Worm (Caenorhabditis elegans) whole organism, young adult: Measurements from ENCODE around the gene bgal-2.

ENCODE experiments used
- B0336.3 ChIP-seq: fragments of 200-800 bp; sonication (Bioruptor generic); IDR thresholded peaks from 2 replicates; pipeline ENCODE4 v1.3.6; 2022; ENCODE audit warnings: missing genetic modification characterization, missing compliant biosample characterization
- C06A6.2 ChIP-seq: fragments of 200-800 bp; sonication (Bioruptor generic); conservative IDR thresholded peaks from 2 replicates; pipeline ENCODE4 v1.3.6; 2022; ENCODE audit warnings: missing genetic modification characterization, missing compliant biosample characterization
- D2030.7 ChIP-seq: fragments of 200-800 bp; sonication (Bioruptor generic); IDR thresholded peaks from 2 replicates; pipeline ENCODE4 v1.3.6; 2022; ENCODE audit warnings: missing genetic modification reagents, missing genetic modification characterization, missing compliant biosample characterization
- F23B12.7 ChIP-seq: sonication (generic microtip); optimal IDR thresholded peaks from 2 replicates; lab custom pipeline; 2017; ENCODE audit warnings: missing genetic modification characterization, mild to moderate bottlenecking, missing compliant biosample characterization, antibody characterized with exemption, moderate library complexity; ENCODE audit not compliant: insufficient read depth
- F33H1.4 ChIP-seq: fragments of 200-800 bp; sonication (Bioruptor generic); IDR thresholded peaks from 2 replicates; pipeline ENCODE4 v1.3.6; 2022; ENCODE audit warnings: missing genetic modification reagents, missing genetic modification characterization, missing compliant biosample characterization
- F37B4.10 ChIP-seq: fragments of 200-800 bp; sonication (Bioruptor generic); IDR thresholded peaks from 2 replicates; pipeline ENCODE4 v1.3.6; 2022; ENCODE audit warnings: missing genetic modification characterization, missing compliant biosample characterization
- F39B2.1 ChIP-seq: fragments of 200-800 bp; sonication (Bioruptor generic); IDR thresholded peaks from 2 replicates; pipeline ENCODE4 v1.3.6; 2022; ENCODE audit warnings: missing genetic modification reagents, missing genetic modification characterization, missing compliant biosample characterization
- F49E8.2 ChIP-seq: sonication (generic microtip); optimal IDR thresholded peaks from 3 replicates; lab custom pipeline; 2017; ENCODE audit warnings: missing genetic modification characterization, mild to moderate bottlenecking, missing compliant biosample characterization, antibody characterized with exemption, moderate library complexity; ENCODE audit not compliant: insufficient read depth
- F55B11.4 ChIP-seq: sonication (generic microtip); optimal IDR thresholded peaks from 2 replicates; lab custom pipeline; 2016; ENCODE audit warnings: missing compliant biosample characterization, missing genetic modification characterization, borderline replicate concordance; ENCODE audit not compliant: insufficient read depth
- T26A5.8 ChIP-seq: sonication (generic microtip); optimal IDR thresholded peaks from 2 replicates; lab custom pipeline; 2016; ENCODE audit warnings: missing genetic modification characterization, missing compliant biosample characterization
- Y67H2A.10 ChIP-seq: fragments of 200-800 bp; sonication (Bioruptor generic); conservative IDR thresholded peaks from 2 replicates; pipeline ENCODE4 v1.3.6; 2022; ENCODE audit warnings: missing genetic modification reagents, missing genetic modification characterization, missing compliant biosample characterization
- Y95B8A.8 ChIP-seq: fragments of 200-800 bp; sonication (Bioruptor generic); IDR thresholded peaks from 2 replicates; pipeline ENCODE4 v1.3.6; 2022; ENCODE audit warnings: missing genetic modification reagents, missing genetic modification characterization, missing compliant biosample characterization
- atf-7 ChIP-seq: sonication (generic microtip); optimal IDR thresholded peaks from 2 replicates; lab custom pipeline; 2017; ENCODE audit warnings: mild to moderate bottlenecking, missing genetic modification characterization, missing compliant biosample characterization
- attf-5 ChIP-seq: fragments of 200-800 bp; sonication (Bioruptor generic); optimal IDR thresholded peaks from 2 replicates; lab custom pipeline; 2018; ENCODE audit warnings: mild to moderate bottlenecking, missing genetic modification characterization, missing compliant biosample characterization
- attf-6 ChIP-seq: fragments of 200-800 bp; sonication (Bioruptor generic); IDR thresholded peaks from 2 replicates; pipeline ENCODE4 v1.3.6; 2022; ENCODE audit warnings: missing genetic modification reagents, missing genetic modification characterization, missing compliant biosample characterization
- cebp-2 ChIP-seq: fragments of 200-800 bp; sonication (Bioruptor generic); IDR thresholded peaks from 2 replicates; pipeline ENCODE4 v1.3.6; 2022; ENCODE audit warnings: missing genetic modification characterization, missing compliant biosample characterization
- ceh-40 ChIP-seq: fragments of 200-800 bp; sonication (Bioruptor generic); IDR thresholded peaks from 2 replicates; pipeline ENCODE4 v1.3.6; 2022; ENCODE audit warnings: missing genetic modification characterization, missing compliant biosample characterization
- dpl-1 ChIP-seq: fragments of 150-350 bp; optimal IDR thresholded peaks from 2 replicates; lab custom pipeline; 2014; ENCODE audit warnings: missing biosample characterization, missing genetic modification reagents, missing genetic modification characterization
- efl-1 ChIP-seq: fragments of 150-350 bp; optimal IDR thresholded peaks from 2 replicates; lab custom pipeline; 2014; ENCODE audit warnings: missing biosample characterization, missing genetic modification reagents, missing genetic modification characterization
- egl-44 ChIP-seq: fragments of 200-800 bp; sonication (Bioruptor generic); IDR thresholded peaks from 2 replicates; pipeline ENCODE4 v1.3.6; 2022; ENCODE audit warnings: missing genetic modification reagents, missing genetic modification characterization, missing compliant biosample characterization
- ets-4 ChIP-seq: fragments of 200-800 bp; sonication (Bioruptor generic); optimal IDR thresholded peaks from 2 replicates; lab custom pipeline; 2018; ENCODE audit warnings: mild to moderate bottlenecking, missing genetic modification characterization, missing compliant biosample characterization
- fkh-3 ChIP-seq: sonication (generic microtip); optimal IDR thresholded peaks from 2 replicates; lab custom pipeline; 2016; ENCODE audit warnings: mild to moderate bottlenecking, missing genetic modification characterization, missing compliant biosample characterization
- him-1 ChIP-seq: sonication (generic microtip); optimal IDR thresholded peaks from 2 replicates; lab custom pipeline; 2016; ENCODE audit warnings: missing genotype, missing genetic modification reagents, missing genetic modification characterization, missing compliant biosample characterization
- hlh-12 ChIP-seq: sonication (generic microtip); optimal IDR thresholded peaks from 2 replicates; lab custom pipeline; 2016; ENCODE audit warnings: missing genetic modification characterization, missing compliant biosample characterization
- hmg-20 ChIP-seq: fragments of 200-800 bp; sonication (Bioruptor generic); IDR thresholded peaks from 2 replicates; pipeline ENCODE4 v1.3.6; 2022; ENCODE audit warnings: missing genetic modification reagents, missing genetic modification characterization, missing compliant biosample characterization
- hrde-1 ChIP-seq: sonication (generic microtip); optimal IDR thresholded peaks from 2 replicates; lab custom pipeline; 2016; ENCODE audit warnings: missing genetic modification characterization, mild to moderate bottlenecking, missing compliant biosample characterization, moderate library complexity, missing genotype, missing genetic modification reagents, borderline replicate concordance
- lag-1 ChIP-seq: fragments of 200-800 bp; sonication (Bioruptor generic); IDR thresholded peaks from 2 replicates; pipeline ENCODE4 v1.3.6; 2022; ENCODE audit warnings: missing genetic modification reagents, missing genetic modification characterization, missing compliant biosample characterization
- let-607 ChIP-seq, 2 experiments: fragments of 200-800 bp in 1 of 2; sonication (Bioruptor generic) in 1 of 2; sonication (generic microtip) in 1 of 2; optimal IDR thresholded peaks; 2 replicates each; lab custom pipeline; 2016 to 2018; ENCODE audit warnings: mild to moderate bottlenecking in 2 of 2, missing compliant biosample characterization in 2 of 2, missing genetic modification characterization in 2 of 2, moderate library complexity in 2 of 2, missing genotype in 1 of 2
- lin-35 ChIP-seq, 3 experiments: fragments of 150-350 bp in 2 of 3; sonication (generic microtip) in 1 of 3; optimal IDR thresholded peaks; 2 replicates each; lab custom pipeline; 2014 to 2018; ENCODE audit warnings: missing biosample characterization in 3 of 3, missing genetic modification characterization in 3 of 3, missing genetic modification reagents in 3 of 3
- lin-40 ChIP-seq: sonication (generic microtip); optimal IDR thresholded peaks from 2 replicates; lab custom pipeline; 2016; ENCODE audit warnings: missing genetic modification characterization, mild to moderate bottlenecking, missing compliant biosample characterization, missing genotype, missing genetic modification reagents
- lin-54 ChIP-seq: fragments of 200-800 bp; sonication (Bioruptor generic); optimal IDR thresholded peaks from 2 replicates; lab custom pipeline; 2018; ENCODE audit warnings: mild to moderate bottlenecking, missing genetic modification characterization, missing compliant biosample characterization
- nfya-1 ChIP-seq: sonication (generic microtip); optimal IDR thresholded peaks from 2 replicates; lab custom pipeline; 2017; ENCODE audit warnings: antibody characterized with exemption, missing compliant biosample characterization, missing genetic modification characterization, borderline replicate concordance; ENCODE audit not compliant: insufficient read depth
- nhr-80 ChIP-seq: sonication (generic microtip); optimal IDR thresholded peaks from 2 replicates; lab custom pipeline; 2016; ENCODE audit warnings: missing genetic modification characterization, missing compliant biosample characterization
- pbrm-1 ChIP-seq: fragments of 200-800 bp; sonication (Bioruptor generic); IDR thresholded peaks from 2 replicates; pipeline ENCODE4 v1.3.6; 2022; ENCODE audit warnings: missing genetic modification reagents, missing genetic modification characterization, missing compliant biosample characterization
- pha-4 ChIP-seq: fragments of 150-350 bp; sonication (generic microtip); optimal IDR thresholded peaks from 2 replicates; lab custom pipeline; 2014; ENCODE audit warnings: missing biosample characterization, missing genetic modification reagents, missing genetic modification characterization
- sdz-38 ChIP-seq: sonication (generic microtip); optimal IDR thresholded peaks from 2 replicates; lab custom pipeline; 2016; ENCODE audit warnings: missing genotype, missing genetic modification characterization, missing compliant biosample characterization
- sea-2 ChIP-seq: fragments of 200-800 bp; sonication (Bioruptor generic); IDR thresholded peaks from 2 replicates; pipeline ENCODE4 v1.3.6; 2022; ENCODE audit warnings: missing genetic modification characterization, missing compliant biosample characterization
- snpc-4 ChIP-seq, 5 experiments: fragments of 150-350 bp in 1 of 5; sonication (generic microtip) in 4 of 5; optimal IDR thresholded peaks; 2 replicates each; lab custom pipeline; 2014 to 2018; ENCODE audit warnings: missing genetic modification characterization in 5 of 5, missing biosample characterization in 3 of 5, antibody characterized with exemption in 2 of 5, mild to moderate bottlenecking in 2 of 5, missing compliant biosample characterization in 2 of 5, missing genotype in 2 of 5, moderate library complexity in 2 of 5, missing genetic modification reagents in 1 of 5
- sptf-2 ChIP-seq: fragments of 200-800 bp; sonication (Bioruptor generic); optimal IDR thresholded peaks from 2 replicates; lab custom pipeline; 2018; ENCODE audit warnings: mild to moderate bottlenecking, missing genetic modification characterization, missing compliant biosample characterization
- unc-62 ChIP-seq: fragments of 150-350 bp; optimal IDR thresholded peaks from 2 replicates; lab custom pipeline; 2014; ENCODE audit warnings: missing biosample characterization, missing genetic modification reagents, missing genetic modification characterization
- ztf-26 ChIP-seq: sonication (generic microtip); optimal IDR thresholded peaks from 2 replicates; lab custom pipeline; 2017; ENCODE audit warnings: missing genetic modification characterization, missing compliant biosample characterization
- ztf-28 ChIP-seq: fragments of 200-800 bp; sonication (Bioruptor generic); IDR thresholded peaks from 2 replicates; pipeline ENCODE4 v1.3.6; 2022; ENCODE audit warnings: missing genetic modification reagents, missing genetic modification characterization, missing compliant biosample characterization

Gene bgal-2

ce11 chrX:6804857-6805256 is 20.6 kb downstream of the bgal-2 start (continued):
- TF ChIP-seq T26A5.8 (tag; lab: Kevin White, UChicago) (no peak), F49E8.2 (tag; lab: Kevin White, UChicago) (no peak), attf-6 (GFP tag; lab: Robert Waterston, UW) (no peak), hlh-12 (tag; lab: Kevin White, UChicago) (no peak), F23B12.7 (no peak), lin-35 (GFP tag; optimal IDR thresholded peaks at IDR 0.05; lab: Kevin White, UChicago) (peak in 1 of 3 experiments; percentile 78), ztf-26 (tag; lab: Kevin White, UChicago) (no peak), egl-44 (no peak), unc-62 (GFP tag; lab: Kevin White, UChicago) (no peak), attf-5 (GFP tag; lab: Kevin White, UChicago) (peak; percentile 14), snpc-4 (GFP tag; optimal IDR thresholded peaks at IDR 0.05; lab: Kevin White, UChicago) (no peak), snpc-4 (tag; optimal IDR thresholded peaks at IDR 0.05; lab: Kevin White, UChicago) (peak in 1 of 4 experiments; percentile 5), F55B11.4 (tag; lab: Kevin White, UChicago) (no peak), efl-1 (GFP tag; lab: Kevin White, UChicago) (no peak), nhr-80 (tag; lab: Kevin White, UChicago) (peak; percentile 86), him-1 (no peak), F33H1.4 (no peak), Y67H2A.10 (0 out of 2 replicates have a peak, but pooled peaks have one; percentile 7), lag-1 (GFP tag; lab: Robert Waterston, UW) (no peak), F39B2.1 (GFP tag; lab: Robert Waterston, UW) (no peak)

DNA sequence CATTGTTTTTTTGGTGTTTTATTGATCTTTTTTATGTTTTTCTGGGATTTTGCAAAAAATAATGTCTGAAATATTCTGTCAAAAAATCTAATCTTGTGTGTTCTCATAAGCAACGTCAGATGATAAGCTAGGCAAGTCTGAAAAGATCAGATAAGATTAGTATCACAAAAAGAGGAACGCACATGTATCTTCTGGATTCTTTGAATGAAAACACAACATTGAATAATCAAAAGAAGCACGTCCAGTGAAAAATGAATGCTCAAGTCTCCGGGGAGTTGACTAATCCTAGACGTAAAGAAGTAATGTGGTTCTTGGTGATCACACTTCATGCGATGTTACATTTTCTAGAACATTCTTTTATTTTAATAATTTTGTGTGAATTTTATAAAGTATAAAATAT is 21.2 kb downstream of the bgal-2 start:
- no peak for TF ChIP-seq sdz-38

DNA sequence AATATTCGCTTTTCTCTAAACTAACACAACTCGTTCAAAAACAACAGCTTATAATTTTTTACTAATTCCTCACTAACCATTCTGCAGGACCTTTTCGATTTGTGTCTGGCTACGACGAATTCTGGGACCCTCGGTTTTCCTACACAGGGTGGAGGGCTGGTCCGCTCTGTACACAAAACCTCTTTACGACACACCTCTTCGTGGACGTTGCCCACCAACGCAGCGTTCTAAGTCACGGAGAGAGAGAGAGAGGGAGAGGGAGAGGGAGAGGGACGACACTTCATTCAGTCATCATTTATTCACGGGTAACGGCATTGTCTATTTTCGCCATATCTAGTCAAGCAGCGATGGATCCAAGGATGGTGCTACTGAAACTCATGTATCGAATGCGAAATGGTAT is 22.3 kb downstream of the bgal-2 start, which contains the start of gene atg-2:
Gene atg-2 (plus strand): TSS at position 301 of the 400 bp plus-strand sequence.
- TF ChIP-seq sptf-2 (no peak), lin-40 (tag; lab: Kevin White, UChicago) (no peak), D2030.7 (GFP tag; lab: Robert Waterston, UW) (no peak), sdz-38 (no peak)

DNA sequence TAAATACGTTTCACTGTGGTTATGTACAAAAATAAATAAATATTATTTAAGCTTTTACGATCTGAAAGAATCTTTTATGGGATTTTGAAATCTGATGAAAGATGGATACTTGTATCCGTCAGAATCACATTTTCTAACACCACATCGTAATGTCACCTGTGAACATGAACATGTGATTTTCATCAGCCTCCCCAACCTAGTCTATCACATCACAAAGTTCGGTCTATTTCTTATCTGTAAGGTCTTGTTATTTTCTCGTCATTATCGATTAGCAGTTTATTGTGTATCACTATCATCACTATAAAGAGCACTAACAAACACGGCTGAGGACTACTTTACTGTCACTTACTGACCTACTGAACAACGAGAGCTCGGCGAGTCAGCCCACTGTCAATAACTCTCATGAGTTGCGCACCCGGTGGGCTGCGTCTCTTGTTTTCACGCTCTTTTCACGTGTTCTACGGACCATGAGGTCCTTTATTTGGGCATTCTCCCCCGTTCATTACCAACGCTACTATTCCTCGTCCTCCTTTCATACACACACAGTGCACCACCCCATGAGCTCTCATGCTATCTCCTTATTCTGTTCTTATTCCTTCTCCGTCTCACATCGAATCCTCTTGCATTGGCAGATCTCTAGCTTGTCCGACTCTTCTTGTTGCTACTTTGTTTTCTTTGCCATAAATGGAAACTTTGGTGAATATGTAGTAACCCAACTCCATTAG is 23.1 kb downstream of the bgal-2 start:
- no peak for TF ChIP-seq F37B4.10 (GFP tag; lab: Robert Waterston, UW)
- peak in 1 of 3 experiments; percentile 6 for TF ChIP-seq lin-35 (GFP tag; optimal IDR thresholded peaks at IDR 0.05; lab: Kevin White, UChicago)
- TF ChIP-seq hmg-20 (GFP tag; lab: Robert Waterston, UW), result no peak
- no peak for TF ChIP-seq fkh-3 (tag; lab: Kevin White, UChicago)
- no peak for TF ChIP-seq ztf-28 (GFP tag; lab: Robert Waterston, UW)
- TF ChIP-seq dpl-1 (GFP tag; lab: Kevin White, UChicago), result no peak
- no peak for TF ChIP-seq pha-4
- no peak for TF ChIP-seq pbrm-1 (GFP tag; lab: Robert Waterston, UW)
- TF ChIP-seq nfya-1 (tag; lab: Kevin White, UChicago), result no peak
- TF ChIP-seq egl-44, result no peak
- TF ChIP-seq C06A6.2 (GFP tag; lab: Robert Waterston, UW), result no peak
- TF ChIP-seq ets-4 (GFP tag; lab: Kevin White, UChicago), result no peak
- no peak for TF ChIP-seq D2030.7 (GFP tag; lab: Robert Waterston, UW)
- no peak for TF ChIP-seq sea-2 (GFP tag; lab: Robert Waterston, UW)
- no peak for TF ChIP-seq cebp-2
- TF ChIP-seq let-607 (tag; optimal IDR thresholded peaks at IDR 0.05; lab: Kevin White, UChicago), result peak in 1 of 2 experiments; percentile 25
- TF ChIP-seq efl-1 (GFP tag; lab: Kevin White, UChicago), result no peak
- TF ChIP-seq lin-54 (GFP tag; lab: Kevin White, UChicago), result no peak
- TF ChIP-seq atf-7, result peak; percentile 1
- TF ChIP-seq B0336.3 (GFP tag; lab: Robert Waterston, UW), result no peak
- TF ChIP-seq hrde-1 (tag; lab: Kevin White, UChicago), result no peak
- peak; percentile 52 for TF ChIP-seq nhr-80 (tag; lab: Kevin White, UChicago)
- no peak for TF ChIP-seq ceh-40 (GFP tag; lab: Robert Waterston, UW)
- no peak for TF ChIP-seq Y95B8A.8 (GFP tag; lab: Robert Waterston, UW)
